Worm (Caenorhabditis elegans) whole organism, L1 larva: ENCODE data around the gene F13H10.9.

Source experiments
- C04F5.9 ChIP-seq: sonication (generic microtip); optimal IDR thresholded peaks from 2 replicates; lab custom pipeline; 2016; ENCODE audit warnings: missing genetic modification characterization, missing compliant biosample characterization
- C16A3.4 ChIP-seq: fragments of 150-350 bp; optimal IDR thresholded peaks from 2 replicates; lab custom pipeline; 2014; ENCODE audit warnings: missing biosample characterization, missing genetic modification characterization
- C34B4.2 ChIP-seq: sonication (generic microtip); optimal IDR thresholded peaks from 2 replicates; lab custom pipeline; 2017; ENCODE audit warnings: mild to moderate bottlenecking, missing genetic modification characterization, missing compliant biosample characterization
- F16B12.6 ChIP-seq: fragments of 150-350 bp; optimal IDR thresholded peaks from 2 replicates; lab custom pipeline; 2014; ENCODE audit warnings: missing biosample characterization, missing genetic modification characterization
- Y116A8C.19 ChIP-seq: sonication (generic microtip); optimal IDR thresholded peaks from 2 replicates; lab custom pipeline; 2016; ENCODE audit warnings: missing compliant biosample characterization, missing genetic modification characterization, borderline replicate concordance
- aha-1 ChIP-seq: fragments of 150-350 bp; optimal IDR thresholded peaks from 2 replicates; lab custom pipeline; 2014; ENCODE audit warnings: missing biosample characterization, missing genetic modification characterization
- alr-1 ChIP-seq: fragments of 200-800 bp; sonication (Bioruptor generic); optimal IDR thresholded peaks from 2 replicates; lab custom pipeline; 2018; ENCODE audit warnings: borderline replicate concordance, mild to moderate bottlenecking, missing genetic modification characterization, missing compliant biosample characterization
- ama-1 ChIP-seq: fragments of 150-350 bp; optimal IDR thresholded peaks from 2 replicates; lab custom pipeline; 2014
- ceh-8 ChIP-seq: fragments of 200-800 bp; sonication (Bioruptor generic); optimal IDR thresholded peaks from 2 replicates; lab custom pipeline; 2018; ENCODE audit warnings: mild to moderate bottlenecking, missing genetic modification characterization, moderate library complexity, missing compliant biosample characterization
- ceh-82 ChIP-seq, 3 experiments: fragments of 150-350 bp in 1 of 3; sonication (generic microtip) in 2 of 3; optimal IDR thresholded peaks; 2 replicates each; lab custom pipeline; 2014 to 2017; ENCODE audit warnings: missing biosample characterization in 3 of 3, missing genetic modification characterization in 3 of 3
- ceh-88 ChIP-seq: fragments of 200-800 bp; sonication (Bioruptor generic); IDR thresholded peaks from 2 replicates; pipeline ENCODE4 v1.3.6; 2022; ENCODE audit warnings: missing genetic modification characterization, missing compliant biosample characterization
- efl-1 ChIP-seq, 4 experiments: fragments of 150-350 bp; optimal IDR thresholded peaks in 3 of 4; peaks in 1 of 4; 1 replicate in 1 of 4; 2 replicates in 3 of 4; lab custom pipeline; 2014; ENCODE audit warnings: missing biosample characterization in 2 of 4, missing genetic modification characterization in 2 of 4, missing genetic modification reagents in 2 of 4
- elt-3 ChIP-seq, 6 experiments: fragments of 150-350 bp in 1 of 6; sonication (generic microtip); optimal IDR thresholded peaks; 2 replicates each; lab custom pipeline; 2017 to 2018; ENCODE audit warnings: missing biosample characterization in 6 of 6, missing genetic modification characterization in 6 of 6, inconsistent platforms in 1 of 6
- ets-5 ChIP-seq: fragments of 200-800 bp; sonication (Bioruptor generic); IDR thresholded peaks from 2 replicates; pipeline ENCODE4 v1.3.6; 2022; ENCODE audit warnings: missing genetic modification characterization, missing compliant biosample characterization
- fkh-10 ChIP-seq: sonication (generic microtip); optimal IDR thresholded peaks from 2 replicates; lab custom pipeline; 2017; ENCODE audit warnings: missing biosample characterization, missing genetic modification reagents, missing genetic modification characterization
- fkh-4 ChIP-seq: sonication (generic microtip); optimal IDR thresholded peaks from 2 replicates; lab custom pipeline; 2016; ENCODE audit warnings: missing compliant biosample characterization, missing genetic modification characterization, borderline replicate concordance
- fkh-8 ChIP-seq: sonication (generic microtip); optimal IDR thresholded peaks from 2 replicates; lab custom pipeline; 2016; ENCODE audit warnings: mild to moderate bottlenecking, missing genetic modification characterization, missing compliant biosample characterization
- hlh-4 ChIP-seq: sonication (generic microtip); optimal IDR thresholded peaks from 2 replicates; lab custom pipeline; 2016; ENCODE audit warnings: mild to moderate bottlenecking, missing genetic modification characterization, missing compliant biosample characterization
- hpl-2 ChIP-seq: fragments of 150-350 bp; optimal IDR thresholded peaks from 2 replicates; lab custom pipeline; 2014; ENCODE audit warnings: missing biosample characterization, missing genetic modification reagents, missing genetic modification characterization
- jun-1 ChIP-seq: fragments of 150-350 bp; optimal IDR thresholded peaks from 2 replicates; lab custom pipeline; 2014; ENCODE audit warnings: missing biosample characterization, missing genetic modification reagents, missing genetic modification characterization
- lin-15B ChIP-seq: fragments of 150-350 bp; sonication (generic microtip); optimal IDR thresholded peaks from 3 replicates; lab custom pipeline; 2014; ENCODE audit warnings: missing biosample characterization, missing genetic modification characterization
- lin-35 ChIP-seq, 2 experiments: fragments of 150-350 bp; optimal IDR thresholded peaks; 2 replicates each; lab custom pipeline; 2014; ENCODE audit warnings: missing biosample characterization in 2 of 2, missing genetic modification characterization in 2 of 2, missing genetic modification reagents in 2 of 2
- lsy-2 ChIP-seq, 2 experiments: fragments of 150-350 bp; optimal IDR thresholded peaks; 2 replicates each; lab custom pipeline; 2014; ENCODE audit warnings: missing biosample characterization in 2 of 2, missing genetic modification characterization in 2 of 2
- mdl-1 ChIP-seq, 2 experiments: fragments of 150-350 bp; optimal IDR thresholded peaks; 2 replicates each; lab custom pipeline; 2014 to 2017; ENCODE audit warnings: missing biosample characterization in 2 of 2, missing genetic modification characterization in 2 of 2, inconsistent platforms in 1 of 2
- mef-2 ChIP-seq: fragments of 150-350 bp; optimal IDR thresholded peaks from 2 replicates; lab custom pipeline; 2014; ENCODE audit warnings: missing biosample characterization, missing genetic modification characterization
- mep-1 ChIP-seq: fragments of 150-350 bp; optimal IDR thresholded peaks from 2 replicates; lab custom pipeline; 2014; ENCODE audit warnings: missing biosample characterization, missing genetic modification characterization
- nhr-19 ChIP-seq: fragments of 200-800 bp; sonication (Bioruptor generic); conservative IDR thresholded peaks from 2 replicates; pipeline ENCODE4 v1.3.6; 2022; ENCODE audit warnings: missing genetic modification characterization, missing compliant biosample characterization
- nhr-237 ChIP-seq: fragments of 150-350 bp; optimal IDR thresholded peaks from 2 replicates; lab custom pipeline; 2014; ENCODE audit warnings: missing biosample characterization, missing genetic modification characterization
- nhr-28 ChIP-seq: fragments of 150-350 bp; optimal IDR thresholded peaks from 2 replicates; lab custom pipeline; 2014; ENCODE audit warnings: missing biosample characterization, missing genetic modification characterization
- nhr-71 ChIP-seq: sonication (generic microtip); optimal IDR thresholded peaks from 2 replicates; lab custom pipeline; 2016; ENCODE audit warnings: mild to moderate bottlenecking, missing genetic modification characterization, moderate library complexity, missing compliant biosample characterization
- nhr-76 ChIP-seq: sonication (generic microtip); optimal IDR thresholded peaks from 2 replicates; lab custom pipeline; 2017; ENCODE audit warnings: missing biosample characterization, missing genetic modification characterization
- nhr-77 ChIP-seq: fragments of 150-350 bp; optimal IDR thresholded peaks from 2 replicates; lab custom pipeline; 2014; ENCODE audit warnings: missing biosample characterization, missing genetic modification characterization
- nhr-84 ChIP-seq: sonication (generic microtip); optimal IDR thresholded peaks from 2 replicates; lab custom pipeline; 2017; ENCODE audit warnings: missing biosample characterization, missing genetic modification characterization
- nhr-85 ChIP-seq: sonication (generic microtip); peaks from one replicate; lab custom pipeline; 2016; ENCODE audit warnings: missing genetic modification characterization, inconsistent platforms, missing compliant biosample characterization
- pag-3 ChIP-seq: sonication (generic microtip); optimal IDR thresholded peaks from 2 replicates; lab custom pipeline; 2017; ENCODE audit warnings: missing genetic modification characterization, mild to moderate bottlenecking, missing compliant biosample characterization, antibody characterized with exemption, borderline replicate concordance; ENCODE audit not compliant: insufficient read depth
- pax-3 ChIP-seq: fragments of 200-800 bp; sonication (Bioruptor generic); optimal IDR thresholded peaks from 2 replicates; lab custom pipeline; 2018; ENCODE audit warnings: mild to moderate bottlenecking, missing genetic modification characterization, moderate library complexity, missing compliant biosample characterization
- pqm-1 ChIP-seq: sonication (generic microtip); optimal IDR thresholded peaks from 3 replicates; lab custom pipeline; 2017; ENCODE audit warnings: missing biosample characterization, missing genetic modification characterization
- rnt-1 ChIP-seq: sonication (generic microtip); optimal IDR thresholded peaks from 2 replicates; lab custom pipeline; 2016; ENCODE audit warnings: mild to moderate bottlenecking, missing genetic modification characterization, moderate library complexity, missing compliant biosample characterization
- skn-1 ChIP-seq: fragments of 150-350 bp; optimal IDR thresholded peaks from 2 replicates; lab custom pipeline; 2014; ENCODE audit warnings: missing biosample characterization, missing genetic modification characterization
- snu-23 ChIP-seq: sonication (generic microtip); optimal IDR thresholded peaks from 2 replicates; lab custom pipeline; 2016; ENCODE audit warnings: missing genetic modification characterization, missing compliant biosample characterization
- sox-4 ChIP-seq: sonication (generic microtip); optimal IDR thresholded peaks from 2 replicates; lab custom pipeline; 2016; ENCODE audit warnings: missing genetic modification characterization, missing compliant biosample characterization
- sptf-1 ChIP-seq: fragments of 150-350 bp; optimal IDR thresholded peaks from 2 replicates; lab custom pipeline; 2014; ENCODE audit warnings: missing biosample characterization, missing genetic modification characterization
- sup-37 ChIP-seq: fragments of 200-800 bp; sonication (Bioruptor generic); optimal IDR thresholded peaks from 2 replicates; lab custom pipeline; 2018; ENCODE audit warnings: mild to moderate bottlenecking, missing genetic modification characterization, missing compliant biosample characterization
- swsn-7 ChIP-seq: sonication (generic microtip); optimal IDR thresholded peaks from 2 replicates; lab custom pipeline; 2016; ENCODE audit warnings: missing genetic modification characterization, missing compliant biosample characterization
- unc-130 ChIP-seq: fragments of 150-350 bp; optimal IDR thresholded peaks from 2 replicates; lab custom pipeline; 2017; ENCODE audit warnings: missing biosample characterization, missing genetic modification characterization, inconsistent platforms
- unc-30 ChIP-seq: sonication (generic microtip); optimal IDR thresholded peaks from 2 replicates; lab custom pipeline; 2017; ENCODE audit warnings: missing biosample characterization, missing genetic modification characterization
- unc-62 ChIP-seq: fragments of 150-350 bp; optimal IDR thresholded peaks from 2 replicates; lab custom pipeline; 2014; ENCODE audit warnings: missing biosample characterization, missing genetic modification reagents, missing genetic modification characterization
- xbp-1 ChIP-seq: sonication (generic microtip); optimal IDR thresholded peaks from 2 replicates; lab custom pipeline; 2016; ENCODE audit warnings: missing genetic modification characterization, missing compliant biosample characterization
- zag-1 ChIP-seq: fragments of 150-350 bp; optimal IDR thresholded peaks from 2 replicates; lab custom pipeline; 2014; ENCODE audit warnings: missing biosample characterization, missing genetic modification characterization
- zip-4 ChIP-seq: fragments of 200-800 bp; sonication (Bioruptor generic); optimal IDR thresholded peaks from 2 replicates; lab custom pipeline; 2018; ENCODE audit warnings: mild to moderate bottlenecking, missing genetic modification characterization, moderate library complexity, missing compliant biosample characterization

The F13H10.9 gene

ce11 chrIV:11026648-11027047 is 24.9 kb downstream of the F13H10.9 start (continued):
- TF ChIP-seq pag-3 (tag; lab: Kevin White, UChicago) (no peak), alr-1 (tag; lab: Kevin White, UChicago) (no peak), sup-37 (GFP tag; lab: Kevin White, UChicago) (no peak), Y116A8C.19 (tag; lab: Kevin White, UChicago) (no peak), nhr-19 (peak; percentile 45), ceh-8 (GFP tag; lab: Kevin White, UChicago) (no peak), C04F5.9 (tag; lab: Kevin White, UChicago) (no peak), swsn-7 (peak; percentile 66), lsy-2 (tag; optimal IDR thresholded peaks at IDR 0.05; lab: Kevin White, UChicago) (peak; percentile 59 to 69), elt-3 (tag; optimal IDR thresholded peaks at IDR 0.05; lab: Kevin White, UChicago) (no peak), unc-130 (tag; lab: Kevin White, UChicago) (no peak), rnt-1 (peak; percentile 32), snu-23 (peak; percentile 66), pax-3 (tag; lab: Kevin White, UChicago) (peak; percentile 1), nhr-237 (tag; lab: Kevin White, UChicago) (no peak), mep-1 (tag; lab: Kevin White, UChicago) (peak; percentile 75), hlh-4 (no peak), nhr-71 (tag; lab: Kevin White, UChicago) (peak; percentile 65), C16A3.4 (tag; lab: Kevin White, UChicago) (peak; percentile 8), mef-2 (tag; lab: Kevin White, UChicago) (no peak), nhr-76 (no peak)
- TF ChIP-seq, all 84 proteins: peak for 26

- peak; percentile 90 for TF ChIP-seq nhr-85 (tag; lab: Kevin White, UChicago)
- TF ChIP-seq nhr-71 (tag; lab: Kevin White, UChicago): peak; percentile 95
- TF ChIP-seq mdl-1 (tag; optimal IDR thresholded peaks at IDR 0.05; lab: Kevin White, UChicago): peak in 1 of 2 experiments; percentile 72
- TF ChIP-seq unc-62 (GFP tag; lab: Kevin White, UChicago): no peak
- peak; percentile 56 for TF ChIP-seq ceh-88 (GFP tag; lab: Robert Waterston, UW)
- TF ChIP-seq hpl-2 (GFP tag; lab: Kevin White, UChicago): no peak
- TF ChIP-seq lsy-2 (tag; optimal IDR thresholded peaks at IDR 0.05; lab: Kevin White, UChicago): peak; percentile 78 to 81
- TF ChIP-seq pax-3 (tag; lab: Kevin White, UChicago): no peak
- peak; percentile 77 for TF ChIP-seq rnt-1
- peak; percentile 68 to 78 for TF ChIP-seq lin-35 (GFP tag; optimal IDR thresholded peaks at IDR 0.05; lab: Kevin White, UChicago)
- TF ChIP-seq F16B12.6: peak; percentile 33
- TF ChIP-seq nhr-77 (tag; lab: Kevin White, UChicago): peak; percentile 71
- TF ChIP-seq nhr-237 (tag; lab: Kevin White, UChicago): peak; percentile 73
- peak; percentile 62 to 66 for TF ChIP-seq efl-1 (optimal IDR thresholded peaks at IDR 0.05; lab: Kevin White, UChicago)
- TF ChIP-seq efl-1 (GFP tag; optimal IDR thresholded peaks at IDR 0.05 in 1 of 2; lab: Kevin White, UChicago): peak; percentile 15 to 91
- no peak for TF ChIP-seq zip-4 (GFP tag; lab: Kevin White, UChicago)
- peak; percentile 92 for TF ChIP-seq mep-1 (tag; lab: Kevin White, UChicago)
- no peak for TF ChIP-seq C04F5.9 (tag; lab: Kevin White, UChicago)
- TF ChIP-seq unc-130 (tag; lab: Kevin White, UChicago): peak; percentile 11
- TF ChIP-seq lin-15B (tag; lab: Kevin White, UChicago): no peak
- TF ChIP-seq pqm-1 (tag; lab: Kevin White, UChicago): no peak
- TF ChIP-seq fkh-8 (tag; lab: Kevin White, UChicago): peak; percentile 68
- no peak for TF ChIP-seq hlh-4
- no peak for TF ChIP-seq sox-4
- no peak for TF ChIP-seq fkh-4
- TF ChIP-seq ama-1: peak; percentile 65
- TF ChIP-seq skn-1 (tag; lab: Kevin White, UChicago): peak; percentile 90
- no peak for TF ChIP-seq nhr-28 (tag; lab: Kevin White, UChicago)
- no peak for TF ChIP-seq aha-1 (tag; lab: Kevin White, UChicago)
- no peak for TF ChIP-seq zag-1
- TF ChIP-seq fkh-10: no peak
- peak; percentile 39 to 70 (median 65) for TF ChIP-seq ceh-82 (tag; optimal IDR thresholded peaks at IDR 0.05; lab: Kevin White, UChicago)
- TF ChIP-seq ets-5: no peak
- TF ChIP-seq sptf-1: no peak
- peak; percentile 70 for TF ChIP-seq jun-1 (tag; lab: Kevin White, UChicago)
- peak; percentile 90 for TF ChIP-seq swsn-7
- no peak for TF ChIP-seq nhr-84 (tag; lab: Kevin White, UChicago)
- peak; percentile 54 for TF ChIP-seq mef-2 (tag; lab: Kevin White, UChicago)
- no peak for TF ChIP-seq unc-30 (tag; lab: Kevin White, UChicago)
- no peak for TF ChIP-seq C34B4.2 (tag; lab: Kevin White, UChicago)
- TF ChIP-seq xbp-1 (tag; lab: Kevin White, UChicago): peak; percentile 82
- peak; percentile 69 for TF ChIP-seq C16A3.4 (tag; lab: Kevin White, UChicago)
These were observed 25.8 kb downstream of the F13H10.9 start for ce11 chrIV:11027560-11027959.
